Worm (Caenorhabditis elegans) whole organism, young adult: ENCODE measurements around the gene ZC190.10.

Experiments
- B0019.2 ChIP-seq: fragments of 200-800 bp; sonication (Bioruptor generic); conservative IDR thresholded peaks from 2 replicates; pipeline ENCODE4 v1.3.6; 2022; ENCODE audit warnings: missing genetic modification reagents, missing genetic modification characterization, missing compliant biosample characterization
- B0035.1 ChIP-seq: sonication (generic microtip); optimal IDR thresholded peaks from 2 replicates; lab custom pipeline; 2016; ENCODE audit warnings: missing genetic modification characterization, mild to moderate bottlenecking, missing compliant biosample characterization, missing genotype, missing genetic modification reagents
- F10E7.11 ChIP-seq: sonication (generic microtip); optimal IDR thresholded peaks from 2 replicates; lab custom pipeline; 2017; ENCODE audit warnings: mild to moderate bottlenecking, missing genetic modification characterization, moderate library complexity, missing compliant biosample characterization
- F22D6.2 ChIP-seq: sonication (generic microtip); optimal IDR thresholded peaks from 2 replicates; lab custom pipeline; 2016; ENCODE audit warnings: mild to moderate bottlenecking, missing genetic modification characterization, missing compliant biosample characterization
- F23B12.7 ChIP-seq: sonication (generic microtip); optimal IDR thresholded peaks from 2 replicates; lab custom pipeline; 2017; ENCODE audit warnings: missing genetic modification characterization, mild to moderate bottlenecking, missing compliant biosample characterization, antibody characterized with exemption, moderate library complexity; ENCODE audit not compliant: insufficient read depth
- F37B4.10 ChIP-seq: fragments of 200-800 bp; sonication (Bioruptor generic); IDR thresholded peaks from 2 replicates; pipeline ENCODE4 v1.3.6; 2022; ENCODE audit warnings: missing genetic modification characterization, missing compliant biosample characterization
- F49E8.2 ChIP-seq: sonication (generic microtip); optimal IDR thresholded peaks from 3 replicates; lab custom pipeline; 2017; ENCODE audit warnings: missing genetic modification characterization, mild to moderate bottlenecking, missing compliant biosample characterization, antibody characterized with exemption, moderate library complexity; ENCODE audit not compliant: insufficient read depth
- Y53G8AR.9 ChIP-seq: fragments of 200-800 bp; sonication (Bioruptor generic); conservative IDR thresholded peaks from 2 replicates; pipeline ENCODE4 v1.3.6; 2022; ENCODE audit warnings: missing genetic modification reagents, missing genetic modification characterization, missing compliant biosample characterization
- Y79H2A.3 ChIP-seq: fragments of 200-800 bp; sonication (Bioruptor generic); conservative IDR thresholded peaks from 2 replicates; pipeline ENCODE4 v1.3.6; 2022; ENCODE audit warnings: missing genetic modification reagents, missing genetic modification characterization, missing compliant biosample characterization
- Y95B8A.8 ChIP-seq: fragments of 200-800 bp; sonication (Bioruptor generic); IDR thresholded peaks from 2 replicates; pipeline ENCODE4 v1.3.6; 2022; ENCODE audit warnings: missing genetic modification reagents, missing genetic modification characterization, missing compliant biosample characterization
- akir-1 ChIP-seq: fragments of 200-800 bp; sonication (Bioruptor generic); optimal IDR thresholded peaks from 2 replicates; lab custom pipeline; 2018; ENCODE audit warnings: mild to moderate bottlenecking, missing genetic modification characterization, moderate library complexity, missing compliant biosample characterization
- aptf-2 ChIP-seq: fragments of 200-800 bp; sonication (Bioruptor generic); conservative IDR thresholded peaks from 2 replicates; pipeline ENCODE4 v1.3.6; 2022; ENCODE audit warnings: missing genetic modification reagents, missing genetic modification characterization, missing compliant biosample characterization
- athp-1 ChIP-seq: sonication (generic microtip); optimal IDR thresholded peaks from 2 replicates; lab custom pipeline; 2017; ENCODE audit warnings: mild to moderate bottlenecking, missing genetic modification characterization, missing compliant biosample characterization
- ccch-3 ChIP-seq: fragments of 200-800 bp; sonication (Bioruptor generic); optimal IDR thresholded peaks from 2 replicates; lab custom pipeline; 2018; ENCODE audit warnings: mild to moderate bottlenecking, missing genetic modification characterization, missing compliant biosample characterization
- ceh-79 ChIP-seq: sonication (generic microtip); optimal IDR thresholded peaks from 2 replicates; lab custom pipeline; 2017; ENCODE audit warnings: mild to moderate bottlenecking, missing genetic modification characterization, missing compliant biosample characterization
- chd-7 ChIP-seq: sonication (generic microtip); optimal IDR thresholded peaks from 2 replicates; lab custom pipeline; 2016; ENCODE audit warnings: mild to moderate bottlenecking, missing genetic modification characterization, moderate library complexity, missing compliant biosample characterization
- dox-1 ChIP-seq: fragments of 200-800 bp; sonication (Bioruptor generic); IDR thresholded peaks from 2 replicates; pipeline ENCODE4 v1.3.6; 2022; ENCODE audit warnings: missing genetic modification reagents, missing genetic modification characterization, missing compliant biosample characterization
- egrh-3 ChIP-seq: fragments of 200-800 bp; sonication (Bioruptor generic); IDR thresholded peaks from 2 replicates; pipeline ENCODE4 v1.3.6; 2022; ENCODE audit warnings: missing genetic modification reagents, missing genetic modification characterization, missing compliant biosample characterization
- ets-4 ChIP-seq: fragments of 200-800 bp; sonication (Bioruptor generic); optimal IDR thresholded peaks from 2 replicates; lab custom pipeline; 2018; ENCODE audit warnings: mild to moderate bottlenecking, missing genetic modification characterization, missing compliant biosample characterization
- him-1 ChIP-seq: sonication (generic microtip); optimal IDR thresholded peaks from 2 replicates; lab custom pipeline; 2016; ENCODE audit warnings: missing genotype, missing genetic modification reagents, missing genetic modification characterization, missing compliant biosample characterization
- hmg-1.2 ChIP-seq: fragments of 200-800 bp; sonication (Bioruptor generic); IDR thresholded peaks from 2 replicates; pipeline ENCODE4 v1.3.6; 2022; ENCODE audit warnings: missing genetic modification reagents, missing genetic modification characterization, missing compliant biosample characterization
- hrde-1 ChIP-seq: sonication (generic microtip); optimal IDR thresholded peaks from 2 replicates; lab custom pipeline; 2016; ENCODE audit warnings: missing genetic modification characterization, mild to moderate bottlenecking, missing compliant biosample characterization, moderate library complexity, missing genotype, missing genetic modification reagents, borderline replicate concordance
- let-526 ChIP-seq: fragments of 200-800 bp; sonication (Bioruptor generic); IDR thresholded peaks from 2 replicates; pipeline ENCODE4 v1.3.6; 2022; ENCODE audit warnings: missing genetic modification reagents, missing genetic modification characterization, missing compliant biosample characterization
- madf-10 ChIP-seq: sonication (generic microtip); optimal IDR thresholded peaks from 2 replicates; lab custom pipeline; 2016; ENCODE audit warnings: mild to moderate bottlenecking, missing genetic modification characterization, missing compliant biosample characterization
- madf-3 ChIP-seq: fragments of 200-800 bp; sonication (Bioruptor generic); IDR thresholded peaks from 2 replicates; pipeline ENCODE4 v1.3.6; 2022; ENCODE audit warnings: missing genetic modification reagents, missing genetic modification characterization, missing compliant biosample characterization
- pha-4 ChIP-seq: fragments of 150-350 bp; sonication (generic microtip); optimal IDR thresholded peaks from 2 replicates; lab custom pipeline; 2014; ENCODE audit warnings: missing biosample characterization, missing genetic modification reagents, missing genetic modification characterization
- rpc-1 ChIP-seq, 2 experiments: fragments of 150-350 bp in 1 of 2; sonication (generic microtip) in 1 of 2; optimal IDR thresholded peaks; 2 replicates each; lab custom pipeline; 2014 to 2018; ENCODE audit warnings: missing biosample characterization in 1 of 2, missing genetic modification characterization in 1 of 2, missing genetic modification reagents in 1 of 2, missing genotype in 1 of 2
- tbp1 ChIP-seq: fragments of 200-800 bp; sonication (Bioruptor generic); optimal IDR thresholded peaks from 2 replicates; lab custom pipeline; 2018; ENCODE audit warnings: mild to moderate bottlenecking, missing genetic modification characterization, missing compliant biosample characterization
- tbx-9 ChIP-seq: sonication (generic microtip); optimal IDR thresholded peaks from 2 replicates; lab custom pipeline; 2016; ENCODE audit warnings: borderline replicate concordance, missing genetic modification characterization, inconsistent platforms, missing compliant biosample characterization
- unc-130 ChIP-seq: sonication (generic microtip); optimal IDR thresholded peaks from 2 replicates; lab custom pipeline; 2016; ENCODE audit warnings: missing genetic modification reagents, missing genetic modification characterization, missing compliant biosample characterization
- ztf-6 ChIP-seq: fragments of 200-800 bp; sonication (Bioruptor generic); IDR thresholded peaks from 2 replicates; pipeline ENCODE4 v1.3.6; 2022; ENCODE audit warnings: missing genetic modification reagents, missing genetic modification characterization, missing compliant biosample characterization

Gene ZC190.10

DNA sequence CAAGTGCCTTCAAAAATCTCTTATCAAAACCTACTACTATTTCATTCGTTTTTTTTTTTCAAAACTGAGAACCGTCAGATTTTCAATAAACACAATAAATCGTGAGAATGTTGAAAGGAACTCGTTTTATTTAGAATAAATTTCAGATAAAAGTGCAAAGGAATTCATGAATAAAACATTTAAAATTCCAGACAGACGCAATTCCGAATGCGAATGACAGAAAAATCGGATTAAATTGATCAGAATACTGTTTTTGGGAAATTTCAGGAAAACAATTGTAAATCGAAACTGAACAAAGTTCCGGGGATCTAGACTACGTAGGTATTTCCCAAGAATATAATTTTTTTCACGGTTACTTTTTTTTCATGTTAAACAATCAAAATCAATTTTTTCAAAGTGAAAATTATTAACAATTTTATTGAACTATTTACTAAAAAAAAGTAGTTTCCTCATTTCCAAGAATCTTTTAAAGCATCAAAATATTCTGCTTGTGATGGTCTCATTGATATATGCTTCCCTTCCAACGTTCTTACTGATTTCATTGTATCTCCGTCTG is 24.5 kb downstream of the ZC190.10 start:
- TF ChIP-seq hmg-1.2 (no peak), him-1 (tag; lab: Kevin White, UChicago) (no peak), unc-130 (GFP tag; lab: Kevin White, UChicago) (no peak), tbx-9 (tag; lab: Kevin White, UChicago) (no peak), dox-1 (GFP tag; lab: Robert Waterston, UW) (no peak)

DNA sequence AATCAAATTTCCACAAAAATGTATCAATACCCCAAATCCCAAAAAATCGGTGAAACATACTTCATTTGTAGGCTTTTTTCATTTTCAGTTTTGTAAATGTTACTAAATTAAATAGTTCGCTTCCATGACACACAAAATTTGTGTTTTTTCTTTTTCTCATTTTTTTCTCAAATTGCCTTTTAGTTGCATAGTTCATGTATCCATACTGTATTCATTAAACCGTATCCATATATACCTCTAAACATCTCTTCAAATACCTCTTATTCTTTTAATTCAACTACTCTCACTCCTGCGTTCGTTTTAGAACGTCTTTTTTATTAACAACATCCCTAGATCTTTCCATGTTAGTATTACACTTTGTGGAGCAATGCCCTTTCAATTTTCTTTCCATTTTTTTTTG is 25.4 kb downstream of the ZC190.10 start:
- TF ChIP-seq athp-1 = no peak
- TF ChIP-seq B0019.2 = no peak
- no peak for TF ChIP-seq ets-4 (GFP tag; lab: Kevin White, UChicago)
- TF ChIP-seq chd-7 (tag; lab: Kevin White, UChicago) = no peak
- no peak for TF ChIP-seq rpc-1 (optimal IDR thresholded peaks at IDR 0.05; lab: Kevin White, UChicago)
- TF ChIP-seq rpc-1 (tag; optimal IDR thresholded peaks at IDR 0.05; lab: Kevin White, UChicago) = no peak
- TF ChIP-seq tbp1 (GFP tag; lab: Kevin White, UChicago) = no peak
- no peak for TF ChIP-seq Y95B8A.8 (GFP tag; lab: Robert Waterston, UW)

DNA sequence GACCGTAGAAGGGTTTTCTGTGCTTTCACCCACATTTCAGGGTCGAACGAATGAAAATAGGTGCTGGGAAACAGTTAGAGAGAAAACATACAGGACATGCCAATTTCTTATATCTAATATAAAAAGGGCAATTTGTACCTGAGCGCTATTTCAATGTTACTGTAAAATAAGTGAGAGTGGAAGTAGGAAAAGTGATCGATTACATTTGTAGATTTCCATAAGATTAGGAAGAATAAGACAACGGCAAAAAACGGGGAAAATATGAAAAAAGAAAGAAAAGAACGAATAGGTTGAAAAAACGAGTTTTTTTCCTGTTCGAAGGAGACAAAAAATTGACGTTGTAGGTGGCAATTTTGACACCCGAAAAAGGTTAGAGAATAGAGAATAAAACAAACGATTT is 27.9 kb downstream of the ZC190.10 start:
- TF ChIP-seq egrh-3 (GFP tag; lab: Robert Waterston, UW) = no peak
- no peak for TF ChIP-seq madf-3
- no peak for TF ChIP-seq chd-7 (tag; lab: Kevin White, UChicago)
- no peak for TF ChIP-seq pha-4 (tag; lab: Kevin White, UChicago)
- no peak for TF ChIP-seq B0035.1 (tag; lab: Kevin White, UChicago)
- no peak for TF ChIP-seq F49E8.2 (tag; lab: Kevin White, UChicago)
- no peak for TF ChIP-seq let-526 (GFP tag; lab: Robert Waterston, UW)
- TF ChIP-seq akir-1 (GFP tag; lab: Kevin White, UChicago) = no peak
- no peak for TF ChIP-seq F10E7.11 (tag; lab: Kevin White, UChicago)

- TF ChIP-seq ztf-6 (GFP tag; lab: Robert Waterston, UW) = no peak
- TF ChIP-seq ceh-79 (tag; lab: Kevin White, UChicago) = no peak
- TF ChIP-seq ccch-3 (GFP tag; lab: Kevin White, UChicago) = no peak
- TF ChIP-seq Y79H2A.3 = no peak
- TF ChIP-seq F37B4.10 (GFP tag; lab: Robert Waterston, UW) = no peak
- TF ChIP-seq madf-10 = no peak
- no peak for TF ChIP-seq tbx-9 (tag; lab: Kevin White, UChicago)
- no peak for TF ChIP-seq F22D6.2 (tag; lab: Kevin White, UChicago)
- TF ChIP-seq F23B12.7 (tag; lab: Kevin White, UChicago) = no peak
- no peak for TF ChIP-seq hrde-1 (tag; lab: Kevin White, UChicago)
- TF ChIP-seq Y53G8AR.9 (GFP tag; lab: Robert Waterston, UW) = no peak
- no peak for TF ChIP-seq aptf-2 (GFP tag; lab: Robert Waterston, UW)
- no peak for TF ChIP-seq F10E7.11 (tag; lab: Kevin White, UChicago)
Measured at ce11 chrV:8667230-8668021, 28.7 kb downstream of the ZC190.10 start.
